Worm (Caenorhabditis elegans): ENCODE measurements around the gene skr-16.

DNA sequence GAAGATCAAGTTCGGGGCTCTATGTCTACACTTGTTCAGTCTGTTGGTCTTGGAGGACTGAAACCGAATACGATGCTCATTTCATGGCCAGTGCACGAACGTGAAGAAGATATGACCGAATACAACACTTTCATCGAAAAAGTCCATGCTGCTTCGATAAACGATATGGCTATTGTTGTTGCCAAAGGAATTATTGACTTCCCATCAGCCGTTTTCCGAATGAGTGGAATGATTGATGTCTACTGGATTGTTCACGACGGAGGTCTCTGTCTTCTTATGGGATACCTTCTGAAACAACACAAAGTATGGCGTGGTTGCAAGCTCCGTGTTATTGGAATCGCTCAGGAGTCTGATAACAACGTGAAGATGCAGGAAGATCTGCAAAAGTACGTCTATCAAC, 47.7 kb downstream of the skr-16 start:
- TF ChIP-seq unc-62 (GFP tag; optimal IDR thresholded peaks at IDR 0.05): no peak
- no peak for TF ChIP-seq zip-4 (GFP tag; optimal IDR thresholded peaks at IDR 0.05)
- TF ChIP-seq lsy-2 (tag; optimal IDR thresholded peaks at IDR 0.05): no peak
- TF ChIP-seq lin-35 (GFP tag; optimal IDR thresholded peaks at IDR 0.05): no peak
- no peak for TF ChIP-seq nhr-77 (tag; optimal IDR thresholded peaks at IDR 0.05)
- TF ChIP-seq egl-27 (tag; optimal IDR thresholded peaks at IDR 0.05): no peak
- no peak for TF ChIP-seq blmp-1 (tag; optimal IDR thresholded peaks at IDR 0.05)
